Worm (Caenorhabditis elegans) whole organism, L3 larva: ENCODE results near the gene fntb-1.

Experiments
- ZK546.5 ChIP-seq: sonication (generic microtip); optimal IDR thresholded peaks from 2 replicates; lab custom pipeline; 2017; ENCODE audit warnings: missing biosample characterization, missing genetic modification characterization
- aly-2 ChIP-seq: fragments of 150-350 bp; optimal IDR thresholded peaks from 2 replicates; lab custom pipeline; 2014; ENCODE audit warnings: missing biosample characterization, missing genetic modification characterization
- ceh-28 ChIP-seq: fragments of 150-350 bp; optimal IDR thresholded peaks from 2 replicates; lab custom pipeline; 2014; ENCODE audit warnings: missing biosample characterization, missing genetic modification reagents, missing genetic modification characterization
- ceh-82 ChIP-seq: fragments of 150-350 bp; optimal IDR thresholded peaks from 2 replicates; lab custom pipeline; 2014; ENCODE audit warnings: missing biosample characterization, missing genetic modification characterization
- egl-27 ChIP-seq: sonication (generic microtip); optimal IDR thresholded peaks from 4 replicates; lab custom pipeline; 2017; ENCODE audit warnings: missing biosample characterization, missing genetic modification reagents, missing genetic modification characterization
- fkh-10 ChIP-seq: sonication (generic microtip); optimal IDR thresholded peaks from 2 replicates; lab custom pipeline; 2017; ENCODE audit warnings: missing biosample characterization, missing genetic modification reagents, missing genetic modification characterization
- fkh-2 ChIP-seq: fragments of 150-350 bp; optimal IDR thresholded peaks from 2 replicates; lab custom pipeline; 2014; ENCODE audit warnings: missing biosample characterization, missing genetic modification reagents, missing genetic modification characterization
- fos-1 ChIP-seq: fragments of 150-350 bp; optimal IDR thresholded peaks from 2 replicates; lab custom pipeline; 2014; ENCODE audit warnings: missing biosample characterization, missing genetic modification characterization
- lin-15B ChIP-seq: fragments of 150-350 bp; optimal IDR thresholded peaks from 2 replicates; lab custom pipeline; 2014; ENCODE audit warnings: missing biosample characterization, missing genetic modification characterization
- lin-39 ChIP-seq: fragments of 150-350 bp; optimal IDR thresholded peaks from 2 replicates; lab custom pipeline; 2018; ENCODE audit warnings: missing biosample characterization, missing genetic modification reagents, missing genetic modification characterization
- mdl-1 ChIP-seq: fragments of 150-350 bp; optimal IDR thresholded peaks from 2 replicates; lab custom pipeline; 2014; ENCODE audit warnings: missing biosample characterization, missing genetic modification characterization
- mml-1 ChIP-seq: fragments of 150-350 bp; sonication (generic microtip); optimal IDR thresholded peaks from 3 replicates; lab custom pipeline; 2014; ENCODE audit warnings: missing biosample characterization, missing genetic modification characterization
- nfya-1 ChIP-seq: sonication (generic microtip); optimal IDR thresholded peaks from 2 replicates; lab custom pipeline; 2017; ENCODE audit warnings: missing genetic modification characterization, mild to moderate bottlenecking, missing compliant biosample characterization, antibody characterized with exemption, moderate library complexity; ENCODE audit not compliant: insufficient read depth
- nhr-12 ChIP-seq: fragments of 150-350 bp; optimal IDR thresholded peaks from 2 replicates; lab custom pipeline; 2014; ENCODE audit warnings: missing biosample characterization, missing genetic modification characterization
- nhr-23 ChIP-seq: fragments of 150-350 bp; optimal IDR thresholded peaks from 2 replicates; lab custom pipeline; 2014; ENCODE audit warnings: missing biosample characterization, missing genetic modification reagents, missing genetic modification characterization
- nhr-237 ChIP-seq: fragments of 150-350 bp; optimal IDR thresholded peaks from 2 replicates; lab custom pipeline; 2014; ENCODE audit warnings: missing biosample characterization, missing genetic modification characterization
- nhr-43 ChIP-seq: sonication (generic microtip); optimal IDR thresholded peaks from 2 replicates; lab custom pipeline; 2016; ENCODE audit warnings: mild to moderate bottlenecking, missing genetic modification characterization, missing compliant biosample characterization; ENCODE audit not compliant: poor library complexity, severe bottlenecking
- nhr-67 ChIP-seq: fragments of 150-350 bp; optimal IDR thresholded peaks from 2 replicates; lab custom pipeline; 2014; ENCODE audit warnings: missing biosample characterization, missing genetic modification characterization
- nhr-76 ChIP-seq: fragments of 150-350 bp; sonication (generic microtip); optimal IDR thresholded peaks from 5 replicates; lab custom pipeline; 2014; ENCODE audit warnings: missing biosample characterization, missing genetic modification characterization
- nhr-77 ChIP-seq: fragments of 150-350 bp; optimal IDR thresholded peaks from 2 replicates; lab custom pipeline; 2014; ENCODE audit warnings: missing biosample characterization, missing genetic modification characterization
- pha-4 ChIP-seq: fragments of 150-350 bp; optimal IDR thresholded peaks from 2 replicates; lab custom pipeline; 2014; ENCODE audit warnings: missing biosample characterization, missing genetic modification reagents, missing genetic modification characterization
- pqm-1 ChIP-seq: fragments of 150-350 bp; optimal IDR thresholded peaks from 2 replicates; lab custom pipeline; 2017; ENCODE audit warnings: missing biosample characterization, missing genetic modification characterization, inconsistent platforms
- skn-1 ChIP-seq: fragments of 150-350 bp; optimal IDR thresholded peaks from 2 replicates; lab custom pipeline; 2014; ENCODE audit warnings: missing biosample characterization, missing genetic modification characterization
- snpc-4 ChIP-seq: fragments of 150-350 bp; optimal IDR thresholded peaks from 2 replicates; lab custom pipeline; 2014; ENCODE audit warnings: missing biosample characterization, missing genetic modification characterization
- unc-39 ChIP-seq: sonication (generic microtip); optimal IDR thresholded peaks from 4 replicates; lab custom pipeline; 2017; ENCODE audit warnings: missing biosample characterization, missing genetic modification characterization
- zag-1 ChIP-seq: fragments of 150-350 bp; optimal IDR thresholded peaks from 2 replicates; lab custom pipeline; 2014; ENCODE audit warnings: missing biosample characterization, missing genetic modification characterization
- ztf-11 ChIP-seq: fragments of 150-350 bp; optimal IDR thresholded peaks from 2 replicates; lab custom pipeline; 2014; ENCODE audit warnings: missing biosample characterization, missing genetic modification characterization
- ztf-4 ChIP-seq: fragments of 150-350 bp; optimal IDR thresholded peaks from 2 replicates; lab custom pipeline; 2014; ENCODE audit warnings: missing biosample characterization, missing genetic modification characterization

The fntb-1 gene

ce11 chrV:14484582-14484981, 37.1 kb downstream of the fntb-1 start, which contains the start of gene R02D5.4:
R02D5.4 (minus strand) TSS chrV:14484682.
- TF ChIP-seq ZK546.5 (tag; lab: Kevin White, UChicago) (no peak), lin-39 (tag; lab: Kevin White, UChicago) (no peak), pqm-1 (tag; lab: Kevin White, UChicago) (no peak)

- TF ChIP-seq nhr-43 (no peak), ztf-4 (no peak), aly-2 (no peak), skn-1 (tag; lab: Kevin White, UChicago) (no peak)
- TF ChIP-seq, all 47 proteins: peak for 0
Observed at ce11 chrV:14491097-14491496, 43.6 kb downstream of the fntb-1 start.

ce11 chrV:14493665-14494064, 46.2 kb downstream of the fntb-1 start:
- TF ChIP-seq nfya-1 (tag; lab: Kevin White, UChicago) (peak; percentile 78), egl-27 (tag; lab: Kevin White, UChicago) (no peak)

- TF ChIP-seq unc-39 (no peak), fkh-2 (tag; lab: Kevin White, UChicago) (no peak), nhr-23 (no peak), zag-1 (no peak), nhr-67 (tag; lab: Kevin White, UChicago) (no peak), ztf-4 (no peak), mml-1 (no peak), snpc-4 (tag; lab: Kevin White, UChicago) (no peak), pha-4 (tag; lab: Kevin White, UChicago) (no peak), nhr-76 (tag; lab: Kevin White, UChicago) (no peak), lin-39 (tag; lab: Kevin White, UChicago) (no peak), fkh-10 (GFP tag; lab: Kevin White, UChicago) (no peak), lin-15B (tag; lab: Kevin White, UChicago) (no peak), nfya-1 (tag; lab: Kevin White, UChicago) (no peak), ceh-28 (tag; lab: Kevin White, UChicago) (no peak), ztf-11 (tag; lab: Kevin White, UChicago) (no peak), nhr-12 (tag; lab: Kevin White, UChicago) (no peak), fos-1 (no peak)
Observed at ce11 chrV:14495493-14495892, 48.0 kb downstream of the fntb-1 start.

ce11 chrV:14496446-14496845, 49.0 kb downstream of the fntb-1 start:
- peak; percentile 18 for TF ChIP-seq pha-4 (tag; lab: Kevin White, UChicago)
- no peak for TF ChIP-seq nhr-237 (tag; lab: Kevin White, UChicago)

ce11 chrV:14498204-14498603, 50.8 kb downstream of the fntb-1 start:
- TF ChIP-seq ceh-82 (tag; lab: Kevin White, UChicago) = no peak
- no peak for TF ChIP-seq fkh-2 (tag; lab: Kevin White, UChicago)
- no peak for TF ChIP-seq nhr-23
- TF ChIP-seq mdl-1 (tag; lab: Kevin White, UChicago) = no peak
- no peak for TF ChIP-seq lin-15B (tag; lab: Kevin White, UChicago)
- TF ChIP-seq nhr-77 (tag; lab: Kevin White, UChicago) = no peak
- TF ChIP-seq ztf-11 (tag; lab: Kevin White, UChicago) = no peak
- TF ChIP-seq, all 47 proteins: peak for 0
